Fruit fly (Drosophila melanogaster): ENCODE data around the gene CG10068.

dm6 chr3R:7172978-7173377 lies 45.2 kb upstream of the CG10068 start:
- no peak for TF ChIP-seq usp (GFP tag; optimal IDR thresholded peaks at IDR 0.05)
- TF ChIP-seq CG8478 (optimal IDR thresholded peaks at IDR 0.05) = no peak
- TF ChIP-seq psq (optimal IDR thresholded peaks at IDR 0.05) = no peak
- no peak for TF ChIP-seq pan (optimal IDR thresholded peaks at IDR 0.05)
- no peak for TF ChIP-seq EcR (GFP tag; optimal IDR thresholded peaks at IDR 0.05)
